Worm (Caenorhabditis elegans) whole organism, mixed stage, embryonic: ENCODE data around the gene cec-6.
A peak's percentile ranks its signal among the peaks of the same experiment; 100 is the strongest.

Source experiments
- M03D4.4 ChIP-seq: sonication (generic microtip); optimal IDR thresholded peaks from 2 replicates; lab custom pipeline; 2017; ENCODE audit warnings: mild to moderate bottlenecking, missing genetic modification characterization, missing compliant biosample characterization
- bed-3 ChIP-seq: fragments of 200-800 bp; sonication (Bioruptor generic); optimal IDR thresholded peaks from 3 replicates; lab custom pipeline; 2018; ENCODE audit warnings: mild to moderate bottlenecking, missing genetic modification characterization, moderate library complexity, missing compliant biosample characterization
- blmp-1 ChIP-seq: fragments of 150-350 bp; optimal IDR thresholded peaks from 2 replicates; lab custom pipeline; 2014; ENCODE audit warnings: missing biosample characterization, missing genetic modification characterization
- ceh-39 ChIP-seq: fragments of 150-350 bp; optimal IDR thresholded peaks from 2 replicates; lab custom pipeline; 2014; ENCODE audit warnings: missing biosample characterization, missing genetic modification characterization
- ceh-43 ChIP-seq: fragments of 200-800 bp; sonication (Bioruptor generic); optimal IDR thresholded peaks from 2 replicates; lab custom pipeline; 2018; ENCODE audit warnings: mild to moderate bottlenecking, missing genetic modification characterization, moderate library complexity, missing compliant biosample characterization
- ceh-83 ChIP-seq: fragments of 200-800 bp; sonication (Bioruptor generic); optimal IDR thresholded peaks from 2 replicates; lab custom pipeline; 2018; ENCODE audit warnings: mild to moderate bottlenecking, missing genetic modification characterization, missing compliant biosample characterization
- ces-1 ChIP-seq: fragments of 150-350 bp; optimal IDR thresholded peaks from 2 replicates; lab custom pipeline; 2014; ENCODE audit warnings: missing biosample characterization, missing genetic modification reagents, missing genetic modification characterization
- drap-1 ChIP-seq: fragments of 200-800 bp; sonication (Bioruptor generic); optimal IDR thresholded peaks from 3 replicates; lab custom pipeline; 2018; ENCODE audit warnings: mild to moderate bottlenecking, missing genetic modification characterization, missing compliant biosample characterization
- elt-1 ChIP-seq: sonication (generic microtip); optimal IDR thresholded peaks from 2 replicates; lab custom pipeline; 2017; ENCODE audit warnings: missing genetic modification characterization, mild to moderate bottlenecking, missing compliant biosample characterization, antibody characterized with exemption, moderate library complexity, borderline replicate concordance; ENCODE audit not compliant: insufficient read depth
- flh-1 ChIP-seq: fragments of 200-800 bp; sonication (Bioruptor generic); optimal IDR thresholded peaks from 2 replicates; lab custom pipeline; 2018; ENCODE audit warnings: mild to moderate bottlenecking, missing genetic modification characterization, moderate library complexity, missing compliant biosample characterization
- hlh-1 ChIP-seq: fragments of 150-350 bp; optimal IDR thresholded peaks from 2 replicates; lab custom pipeline; 2014; ENCODE audit warnings: missing biosample characterization, missing genetic modification reagents, missing genetic modification characterization
- lin-32 ChIP-seq: fragments of 200-800 bp; sonication (Bioruptor generic); optimal IDR thresholded peaks from 2 replicates; lab custom pipeline; 2018; ENCODE audit warnings: mild to moderate bottlenecking, missing genetic modification characterization, missing compliant biosample characterization
- lsy-2 ChIP-seq: fragments of 150-350 bp; optimal IDR thresholded peaks from 2 replicates; lab custom pipeline; 2014; ENCODE audit warnings: missing biosample characterization, missing genetic modification characterization
- mab-5 ChIP-seq: fragments of 150-350 bp; optimal IDR thresholded peaks from 2 replicates; lab custom pipeline; 2014; ENCODE audit warnings: missing biosample characterization, missing genetic modification characterization
- mep-1 ChIP-seq: fragments of 150-350 bp; optimal IDR thresholded peaks from 2 replicates; lab custom pipeline; 2017; ENCODE audit warnings: missing biosample characterization, missing genetic modification reagents, missing genetic modification characterization, inconsistent platforms
- mls-2 ChIP-seq: sonication (generic microtip); optimal IDR thresholded peaks from 2 replicates; lab custom pipeline; 2016; ENCODE audit warnings: mild to moderate bottlenecking, missing genetic modification characterization, moderate library complexity, missing compliant biosample characterization
- nhr-2 ChIP-seq: fragments of 150-350 bp; optimal IDR thresholded peaks from 2 replicates; lab custom pipeline; 2014; ENCODE audit warnings: missing biosample characterization, missing genetic modification characterization
- nhr-28 ChIP-seq: fragments of 150-350 bp; optimal IDR thresholded peaks from 2 replicates; lab custom pipeline; 2014; ENCODE audit warnings: missing biosample characterization, missing genetic modification characterization
- nhr-76 ChIP-seq: sonication (generic microtip); optimal IDR thresholded peaks from 2 replicates; lab custom pipeline; 2017; ENCODE audit warnings: missing biosample characterization, missing genetic modification characterization
- pha-4 ChIP-seq: fragments of 150-350 bp; optimal IDR thresholded peaks from 2 replicates; lab custom pipeline; 2018; ENCODE audit warnings: missing biosample characterization, missing genetic modification reagents, missing genetic modification characterization
- sem-2 ChIP-seq: fragments of 200-800 bp; sonication (Bioruptor generic); optimal IDR thresholded peaks from 2 replicates; lab custom pipeline; 2018; ENCODE audit warnings: mild to moderate bottlenecking, missing genetic modification characterization, missing compliant biosample characterization
- snpc-4 ChIP-seq: fragments of 150-350 bp; optimal IDR thresholded peaks from 2 replicates; lab custom pipeline; 2014; ENCODE audit warnings: missing biosample characterization, missing genetic modification characterization
- sptf-1 ChIP-seq: sonication (generic microtip); optimal IDR thresholded peaks from 2 replicates; lab custom pipeline; 2017; ENCODE audit warnings: mild to moderate bottlenecking, missing genetic modification characterization, moderate library complexity, missing compliant biosample characterization
- tbx-8 ChIP-seq: fragments of 200-800 bp; sonication (Bioruptor generic); optimal IDR thresholded peaks from 2 replicates; lab custom pipeline; 2018; ENCODE audit warnings: mild to moderate bottlenecking, missing genetic modification characterization, moderate library complexity, missing compliant biosample characterization
- unc-120 ChIP-seq: sonication (generic microtip); optimal IDR thresholded peaks from 2 replicates; lab custom pipeline; 2017; ENCODE audit warnings: missing genetic modification characterization, missing compliant biosample characterization; ENCODE audit not compliant: poor library complexity, severe bottlenecking
- unc-39 ChIP-seq: fragments of 150-350 bp; optimal IDR thresholded peaks from 2 replicates; lab custom pipeline; 2014; ENCODE audit warnings: missing biosample characterization, missing genetic modification characterization
- unc-62 ChIP-seq: fragments of 150-350 bp; optimal IDR thresholded peaks from 2 replicates; lab custom pipeline; 2014; ENCODE audit warnings: missing biosample characterization, missing genetic modification reagents, missing genetic modification characterization
- zip-8 ChIP-seq: fragments of 150-350 bp; optimal IDR thresholded peaks from 2 replicates; lab custom pipeline; 2014; ENCODE audit warnings: missing biosample characterization, missing genetic modification characterization
- ztf-11 ChIP-seq: fragments of 150-350 bp; optimal IDR thresholded peaks from 2 replicates; lab custom pipeline; 2014; ENCODE audit warnings: missing biosample characterization, missing genetic modification characterization

The cec-6 gene

ce11 chrIV:5587964-5588860 is 43.6 kb downstream of the cec-6 start:
- TF ChIP-seq nhr-76 (tag; lab: Kevin White, UChicago): no peak
- TF ChIP-seq sem-2 (GFP tag; lab: Kevin White, UChicago): no peak
- TF ChIP-seq unc-62 (GFP tag; lab: Kevin White, UChicago): no peak
- no peak for TF ChIP-seq hlh-1 (tag; lab: Kevin White, UChicago)
- no peak for TF ChIP-seq sptf-1 (tag; lab: Kevin White, UChicago)
- no peak for TF ChIP-seq blmp-1 (tag; lab: Kevin White, UChicago)
- TF ChIP-seq ztf-11 (tag; lab: Kevin White, UChicago): no peak
- no peak for TF ChIP-seq unc-39
- no peak for TF ChIP-seq zip-8 (tag; lab: Kevin White, UChicago)
- no peak for TF ChIP-seq M03D4.4 (tag; lab: Kevin White, UChicago)
- no peak for TF ChIP-seq drap-1
- TF ChIP-seq ceh-39 (tag; lab: Kevin White, UChicago): no peak
- no peak for TF ChIP-seq ceh-43 (GFP tag; lab: Kevin White, UChicago)
- no peak for TF ChIP-seq mep-1 (tag; lab: Kevin White, UChicago)
- TF ChIP-seq pha-4 (tag; lab: Kevin White, UChicago): no peak

- TF ChIP-seq elt-1 (no peak), lin-32 (no peak), mls-2 (tag; lab: Kevin White, UChicago) (no peak), drap-1 (no peak), M03D4.4 (tag; lab: Kevin White, UChicago) (no peak), ztf-11 (tag; lab: Kevin White, UChicago) (no peak)
Measured at ce11 chrIV:5590120-5590519, 45.5 kb downstream of the cec-6 start.

- TF ChIP-seq mls-2 (tag; lab: Kevin White, UChicago) (no peak), unc-62 (GFP tag; lab: Kevin White, UChicago) (peak; percentile 3), nhr-2 (tag; lab: Kevin White, UChicago) (no peak)
Measured at ce11 chrIV:5591134-5591533, 46.5 kb downstream of the cec-6 start.

- no peak for TF ChIP-seq blmp-1 (tag; lab: Kevin White, UChicago)
- TF ChIP-seq hlh-1 (tag; lab: Kevin White, UChicago): no peak
- TF ChIP-seq lsy-2 (tag; lab: Kevin White, UChicago): no peak
- no peak for TF ChIP-seq snpc-4 (tag; lab: Kevin White, UChicago)
- no peak for TF ChIP-seq tbx-8 (GFP tag; lab: Kevin White, UChicago)
- no peak for TF ChIP-seq sem-2 (GFP tag; lab: Kevin White, UChicago)
- no peak for TF ChIP-seq flh-1 (GFP tag; lab: Kevin White, UChicago)
- no peak for TF ChIP-seq nhr-28 (tag; lab: Kevin White, UChicago)
- TF ChIP-seq nhr-2 (tag; lab: Kevin White, UChicago): no peak
- no peak for TF ChIP-seq zip-8 (tag; lab: Kevin White, UChicago)
- no peak for TF ChIP-seq ceh-83 (GFP tag; lab: Kevin White, UChicago)
- no peak for TF ChIP-seq mab-5 (tag; lab: Kevin White, UChicago)
- TF ChIP-seq unc-39: no peak
- TF ChIP-seq ztf-11 (tag; lab: Kevin White, UChicago): no peak
- TF ChIP-seq ceh-39 (tag; lab: Kevin White, UChicago): no peak
- no peak for TF ChIP-seq sptf-1 (tag; lab: Kevin White, UChicago)
- TF ChIP-seq bed-3 (GFP tag; lab: Kevin White, UChicago): no peak
- TF ChIP-seq, all 35 proteins: peak for 0
Measured at ce11 chrIV:5592956-5593355, 48.3 kb downstream of the cec-6 start.

- no peak for TF ChIP-seq M03D4.4 (tag; lab: Kevin White, UChicago)
- TF ChIP-seq pha-4 (tag; lab: Kevin White, UChicago): peak; percentile 65
- TF ChIP-seq hlh-1 (tag; lab: Kevin White, UChicago): peak; percentile 94
- peak; percentile 66 for TF ChIP-seq unc-120 (tag; lab: Kevin White, UChicago)
- no peak for TF ChIP-seq ces-1 (GFP tag; lab: Kevin White, UChicago)
- TF ChIP-seq unc-62 (GFP tag; lab: Kevin White, UChicago): peak; percentile 99
- TF ChIP-seq drap-1: no peak
- TF ChIP-seq sem-2 (GFP tag; lab: Kevin White, UChicago): no peak
- TF ChIP-seq unc-39: no peak
Measured at ce11 chrIV:5593804-5594214, 49.1 kb downstream of the cec-6 start.
